Fruit fly (Drosophila melanogaster): ENCODE results near the gene scpr-B.

The scpr-B gene

DNA sequence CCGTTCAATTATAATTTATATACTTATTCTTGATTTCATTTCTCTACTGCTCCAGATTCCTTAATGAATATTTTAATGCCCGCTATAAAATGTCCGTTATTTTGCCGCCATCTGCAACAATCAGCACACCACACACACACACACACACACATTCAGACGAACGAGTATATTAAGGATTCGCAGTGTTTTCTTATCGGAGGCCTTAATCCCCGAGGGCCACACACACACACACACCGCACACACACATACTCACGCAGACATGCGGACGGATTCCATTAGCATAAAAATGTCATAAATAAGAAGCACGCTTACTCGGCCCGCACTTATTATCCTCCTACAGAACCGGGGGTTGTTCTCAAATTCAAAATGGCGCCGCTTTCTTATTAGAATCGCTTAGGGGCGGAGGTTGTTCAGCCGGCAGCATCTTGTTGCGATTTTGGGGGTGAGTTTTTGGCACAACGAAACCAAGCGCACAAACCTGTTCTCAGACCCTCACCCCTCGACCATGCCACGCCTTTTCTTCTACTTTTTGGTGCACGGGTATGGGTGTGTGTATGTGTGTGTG is 20.3 kb upstream of the scpr-B start:
- peak; percentile 62 for TF ChIP-seq Dfd (GFP tag; optimal IDR thresholded peaks at IDR 0.05)
- TF ChIP-seq Myc (optimal IDR thresholded peaks at IDR 0.05): no peak
- TF ChIP-seq CG32264 (GFP tag; optimal IDR thresholded peaks at IDR 0.05): no peak

DNA sequence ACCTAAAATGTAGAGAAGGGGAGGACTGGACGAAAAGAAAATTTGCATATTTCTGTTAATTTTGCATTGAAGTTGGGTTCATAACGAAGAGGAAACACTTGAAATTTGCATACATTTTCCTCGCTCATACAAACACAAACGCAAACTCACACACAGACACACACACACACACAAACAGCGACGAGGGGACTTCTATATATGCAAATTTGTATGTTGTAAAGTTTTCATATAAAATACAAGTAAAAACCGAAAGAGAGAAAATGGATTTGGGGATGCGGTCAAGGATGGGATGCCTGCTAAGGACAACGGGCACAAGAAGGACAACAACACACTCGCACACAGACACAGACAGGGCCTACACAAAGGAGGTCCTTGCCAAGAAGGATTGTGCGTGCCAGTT is 16.7 kb upstream of the scpr-B start:
- TF ChIP-seq dmrt93B (GFP tag; optimal IDR thresholded peaks at IDR 0.05) (no peak), Vsx2 (GFP tag; optimal IDR thresholded peaks at IDR 0.05; ENCODE audit: partially characterized antibody) (no peak), Hr83 (GFP tag; optimal IDR thresholded peaks at IDR 0.05; ENCODE audit: poor library complexity, severe bottlenecking) (no peak), Myc (optimal IDR thresholded peaks at IDR 0.05) (no peak), ey (GFP tag; optimal IDR thresholded peaks at IDR 0.05) (no peak), sage (GFP tag; optimal IDR thresholded peaks at IDR 0.05) (no peak)

DNA sequence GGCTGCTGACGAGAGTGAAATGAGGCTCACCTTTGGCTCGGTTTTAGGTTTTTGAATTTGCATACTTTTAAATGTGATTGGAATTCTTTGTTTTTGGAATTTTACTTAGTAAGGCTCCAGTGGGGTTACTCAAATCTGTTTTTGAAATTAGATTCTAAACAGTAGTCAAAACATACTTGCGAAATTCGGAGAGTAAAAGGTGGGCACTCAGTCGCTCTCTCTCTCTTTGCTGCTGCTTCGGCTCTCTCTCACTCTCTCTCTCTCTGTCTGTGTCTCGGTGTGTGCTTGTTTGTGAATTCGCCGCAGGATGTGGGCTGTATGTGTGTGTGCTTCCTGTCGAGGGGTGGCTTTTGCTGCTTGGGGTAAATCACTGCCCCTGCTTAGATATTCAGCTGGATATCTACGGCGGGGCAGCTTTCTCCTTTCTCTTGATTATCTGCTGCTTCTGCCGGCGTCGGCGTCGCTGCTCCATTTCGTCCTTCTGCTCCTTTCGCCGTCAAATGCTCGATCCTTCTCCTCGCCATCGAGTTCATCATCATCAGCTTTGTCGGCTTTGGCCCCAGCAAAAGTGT is 13.7 kb upstream of the scpr-B start:
- TF ChIP-seq Dif (GFP tag; optimal IDR thresholded peaks at IDR 0.05; ENCODE audit: partially characterized antibody) (peak; percentile 24), jim (GFP tag; optimal IDR thresholded peaks at IDR 0.05) (no peak)

DNA sequence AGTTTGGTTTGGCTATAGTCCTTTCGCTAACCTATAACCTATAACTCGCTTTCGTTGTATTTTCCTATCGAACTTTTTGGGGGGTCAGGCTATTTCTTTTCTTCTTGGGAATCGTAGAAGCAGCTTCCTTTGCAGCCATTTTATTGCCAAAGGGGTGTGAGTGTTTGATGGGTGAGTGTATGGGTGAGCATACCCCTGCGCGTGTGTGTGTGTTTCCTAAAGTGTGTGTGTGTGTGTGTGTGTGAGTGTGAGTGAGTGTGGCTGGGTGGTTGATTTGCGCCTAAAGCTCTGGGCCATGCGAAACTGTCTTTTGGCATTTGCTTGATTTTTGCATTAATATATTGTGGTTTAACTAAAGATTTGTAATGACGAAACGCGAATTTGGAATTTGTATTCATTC is 13.0 kb upstream of the scpr-B start:
- TF ChIP-seq Dfd (GFP tag; optimal IDR thresholded peaks at IDR 0.05) (peak; percentile 66), N (GFP tag; optimal IDR thresholded peaks at IDR 0.05) (no peak), Abd-B (GFP tag; optimal IDR thresholded peaks at IDR 0.05) (no peak), sv (GFP tag; optimal IDR thresholded peaks at IDR 0.05) (no peak)

DNA sequence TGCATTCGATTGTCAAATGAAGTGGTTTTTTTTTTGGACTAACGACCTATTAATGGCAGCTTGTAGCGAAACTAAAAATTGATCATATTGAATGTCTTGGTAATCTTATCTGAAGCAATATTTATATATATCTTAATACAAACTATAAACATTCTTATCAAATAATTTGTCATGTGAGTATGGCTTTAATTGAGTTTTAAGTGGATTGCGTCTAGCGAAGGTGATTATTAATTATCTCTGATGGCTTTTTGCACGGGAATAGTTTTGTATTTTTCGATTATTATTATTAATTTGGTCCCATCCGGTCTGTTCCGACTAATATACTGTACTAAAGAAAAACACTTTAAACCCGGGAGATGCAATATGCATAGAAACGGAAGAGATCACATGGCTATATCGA is 6.1 kb upstream of the scpr-B start:
- TF ChIP-seq ey (GFP tag; optimal IDR thresholded peaks at IDR 0.05) (no peak), CG9705 (GFP tag; optimal IDR thresholded peaks at IDR 0.05) (no peak), GATAd (GFP tag; optimal IDR thresholded peaks at IDR 0.05) (no peak), psq (GFP tag; optimal IDR thresholded peaks at IDR 0.05) (no peak), Vsx2 (GFP tag; optimal IDR thresholded peaks at IDR 0.05; ENCODE audit: partially characterized antibody) (no peak), Rel (GFP tag; optimal IDR thresholded peaks at IDR 0.05) (no peak), Rel (tag; optimal IDR thresholded peaks at IDR 0.05) (no peak), sv (GFP tag; optimal IDR thresholded peaks at IDR 0.05) (no peak), Dif (GFP tag; optimal IDR thresholded peaks at IDR 0.05; ENCODE audit: partially characterized antibody) (no peak), Hr83 (GFP tag; optimal IDR thresholded peaks at IDR 0.05; ENCODE audit: poor library complexity, severe bottlenecking) (no peak)

DNA sequence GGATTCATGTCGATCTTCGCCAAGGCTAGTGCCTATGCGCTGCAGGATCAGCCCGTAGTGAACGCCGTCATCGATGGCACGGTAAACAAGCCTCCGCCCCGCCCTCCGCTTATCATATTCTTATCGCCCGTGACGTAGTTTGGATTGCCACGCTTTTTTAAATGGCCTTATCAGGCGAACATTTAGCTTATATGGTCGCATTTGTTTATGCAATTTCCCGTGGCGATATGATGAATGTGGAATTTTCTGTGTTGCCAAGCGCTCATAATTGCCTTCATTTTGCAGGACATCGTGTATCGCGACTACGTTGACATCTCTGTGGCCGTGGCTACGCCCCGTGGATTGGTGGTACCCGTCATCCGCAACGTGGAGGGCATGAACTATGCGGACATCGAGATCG is 5.0 kb upstream of the scpr-B start:
- TF ChIP-seq dmrt93B (GFP tag; optimal IDR thresholded peaks at IDR 0.05) (no peak), Mio (GFP tag; optimal IDR thresholded peaks at IDR 0.05) (no peak), Rel (GFP tag; optimal IDR thresholded peaks at IDR 0.05) (no peak), Rel (tag; optimal IDR thresholded peaks at IDR 0.05) (no peak), CG9705 (GFP tag; optimal IDR thresholded peaks at IDR 0.05) (no peak), CG32264 (GFP tag; optimal IDR thresholded peaks at IDR 0.05) (no peak), usp (GFP tag; optimal IDR thresholded peaks at IDR 0.05) (no peak), foxo (GFP tag; optimal IDR thresholded peaks at IDR 0.05) (no peak), br (GFP tag; optimal IDR thresholded peaks at IDR 0.05) (no peak)

DNA sequence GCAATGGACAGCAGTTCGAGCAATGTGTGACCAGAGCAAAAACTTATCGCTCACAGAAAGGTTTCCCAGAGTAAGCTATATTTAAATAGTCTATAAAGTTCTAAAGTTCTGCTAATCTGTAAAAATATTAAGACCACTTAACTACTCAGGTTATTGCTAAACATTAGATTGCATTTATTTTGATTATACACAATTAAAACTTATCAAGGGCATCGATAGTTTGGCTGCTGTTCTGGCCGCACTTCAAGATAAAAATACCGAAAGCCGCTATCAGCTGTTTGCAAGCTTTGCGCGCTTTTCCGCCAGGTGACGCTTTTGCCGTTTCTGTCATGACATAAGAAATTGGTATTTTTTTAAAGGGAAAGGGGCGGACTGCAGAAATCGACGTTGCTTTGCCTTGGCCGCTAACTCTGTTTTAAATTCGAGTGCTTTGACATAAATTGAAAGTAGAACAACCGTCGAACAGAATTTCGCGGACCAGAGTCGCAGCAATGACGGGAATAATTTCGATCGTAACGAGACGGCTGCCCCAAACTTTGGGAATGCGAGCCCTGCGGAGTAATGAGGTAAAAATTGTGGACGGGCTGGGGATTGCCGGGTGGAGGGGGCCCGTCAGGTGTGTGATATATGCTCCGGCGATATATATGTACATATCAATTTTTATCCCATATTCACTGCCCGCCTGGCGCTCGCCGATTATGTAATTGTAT is 3.3 kb upstream of the scpr-B start, which contains the start of the genes CG17734 and CG5214:
CG17734 (minus strand) TSS at position 49 of the 710 bp plus-strand sequence.
CG5214 (plus strand) TSS at position 352 of the 710 bp plus-strand sequence.
- TF ChIP-seq Sp1 (GFP tag; optimal IDR thresholded peaks at IDR 0.05): peak; percentile 32
- no peak for TF ChIP-seq Rel (GFP tag; optimal IDR thresholded peaks at IDR 0.05)
- TF ChIP-seq Rel (tag; optimal IDR thresholded peaks at IDR 0.05): no peak
- TF ChIP-seq CG9705 (GFP tag; optimal IDR thresholded peaks at IDR 0.05): no peak
- TF ChIP-seq Hnf4 (GFP tag; optimal IDR thresholded peaks at IDR 0.05): no peak
- TF ChIP-seq brk (GFP tag; optimal IDR thresholded peaks at IDR 0.05): no peak
- TF ChIP-seq Hr78 (GFP tag; optimal IDR thresholded peaks at IDR 0.05): no peak
- peak; percentile 37 for TF ChIP-seq rgr (GFP tag; optimal IDR thresholded peaks at IDR 0.05)
- no peak for TF ChIP-seq psq (GFP tag; optimal IDR thresholded peaks at IDR 0.05)
- TF ChIP-seq jim (GFP tag; optimal IDR thresholded peaks at IDR 0.05): no peak
- TF ChIP-seq HLH106 (tag; optimal IDR thresholded peaks at IDR 0.05): no peak
- no peak for TF ChIP-seq dmrt93B (GFP tag; optimal IDR thresholded peaks at IDR 0.05)
- TF ChIP-seq ey (GFP tag; optimal IDR thresholded peaks at IDR 0.05): no peak
- TF ChIP-seq Jra (GFP tag; optimal IDR thresholded peaks at IDR 0.05): peak; percentile 40
- peak; percentile 26 for TF ChIP-seq sv (GFP tag; optimal IDR thresholded peaks at IDR 0.05)
- TF ChIP-seq tai (GFP tag; optimal IDR thresholded peaks at IDR 0.05): no peak
- TF ChIP-seq fru (GFP tag; optimal IDR thresholded peaks at IDR 0.05): peak; percentile 49
- TF ChIP-seq Myc (optimal IDR thresholded peaks at IDR 0.05): peak; percentile 73
- no peak for TF ChIP-seq pan (optimal IDR thresholded peaks at IDR 0.05)
- TF ChIP-seq Dfd (GFP tag; optimal IDR thresholded peaks at IDR 0.05): no peak
- TF ChIP-seq woc (GFP tag; optimal IDR thresholded peaks at IDR 0.05): no peak
- peak; percentile 46 for TF ChIP-seq h (GFP tag; optimal IDR thresholded peaks at IDR 0.05)
- TF ChIP-seq GATAd (GFP tag; optimal IDR thresholded peaks at IDR 0.05): no peak
- TF ChIP-seq CrebA (GFP tag; optimal IDR thresholded peaks at IDR 0.05; ENCODE audit: borderline replicate concordance): no peak

Data from whole organism, wandering third instar larva.